Fruit fly (Drosophila melanogaster) whole organism, embryonic: Measurements from ENCODE around the gene CG13622.

ENCODE experiments used
- B-H2 ChIP-seq: fragments of 200-800 bp; sonication (Bioruptor generic); optimal IDR thresholded peaks from 2 replicates; lab custom pipeline; 2018; ENCODE audit warnings: missing biosample characterization, mild to moderate bottlenecking, missing genetic modification characterization
- BtbVII ChIP-seq: fragments of 200-800 bp; sonication (Bioruptor generic); optimal IDR thresholded peaks from 3 replicates; lab custom pipeline; 2017; ENCODE audit warnings: missing biosample characterization, mild to moderate bottlenecking, missing genetic modification characterization
- CG10147 ChIP-seq: fragments of 200-800 bp; sonication (Bioruptor generic); optimal IDR thresholded peaks from 2 replicates; lab custom pipeline; 2019; ENCODE audit warnings: missing biosample characterization, mild to moderate bottlenecking, missing genetic modification characterization, moderate library complexity
- CG11723 ChIP-seq: fragments of 200-800 bp; sonication (Bioruptor generic); optimal IDR thresholded peaks from 2 replicates; lab custom pipeline; 2017; ENCODE audit warnings: missing biosample characterization, mild to moderate bottlenecking, missing genetic modification characterization
- CG1233 ChIP-seq: fragments of 200-800 bp; sonication (Bioruptor generic); optimal IDR thresholded peaks from 4 replicates; lab custom pipeline; 2018; ENCODE audit warnings: missing biosample characterization, mild to moderate bottlenecking, missing genetic modification characterization
- CG13894 ChIP-seq: fragments of 200-800 bp; sonication (Bioruptor generic); optimal IDR thresholded peaks from 3 replicates; lab custom pipeline; 2018; ENCODE audit warnings: missing biosample characterization, mild to moderate bottlenecking, missing genetic modification characterization, moderate library complexity
- CG14014 ChIP-seq: fragments of 200-800 bp; sonication (Bioruptor generic); IDR thresholded peaks from 2 replicates; pipeline ENCODE4 v1.3.6; 2022; ENCODE audit warnings: missing biosample characterization, missing genetic modification characterization
- CG15514 ChIP-seq: fragments of 200-800 bp; sonication (Bioruptor generic); optimal IDR thresholded peaks from 3 replicates; lab custom pipeline; 2017; ENCODE audit warnings: missing biosample characterization, missing genetic modification characterization, mild to moderate bottlenecking, moderate library complexity, missing genetic modification reagents
- CG17186 ChIP-seq: fragments of 200-800 bp; sonication (Bioruptor generic); optimal IDR thresholded peaks from 3 replicates; lab custom pipeline; 2017; ENCODE audit warnings: missing biosample characterization, missing genetic modification reagents, missing genetic modification characterization
- CG17385 ChIP-seq: fragments of 200-800 bp; sonication (Bioruptor generic); optimal IDR thresholded peaks from 3 replicates; lab custom pipeline; 2018; ENCODE audit warnings: missing biosample characterization, mild to moderate bottlenecking, missing genetic modification characterization
- CG17568 ChIP-seq: fragments of 200-800 bp; sonication (Bioruptor generic); optimal IDR thresholded peaks from 2 replicates; lab custom pipeline; 2018; ENCODE audit warnings: missing biosample characterization, mild to moderate bottlenecking, missing genetic modification characterization, moderate library complexity
- CG18011 ChIP-seq: fragments of 200-800 bp; sonication (Bioruptor generic); optimal IDR thresholded peaks from 2 replicates; lab custom pipeline; 2017; ENCODE audit warnings: missing biosample characterization, missing genetic modification characterization, mild to moderate bottlenecking, moderate library complexity, missing genotype
- CG2678 ChIP-seq: fragments of 200-800 bp; sonication (Bioruptor generic); optimal IDR thresholded peaks from 3 replicates; lab custom pipeline; 2019; ENCODE audit warnings: missing biosample characterization, mild to moderate bottlenecking, missing genetic modification characterization, moderate library complexity
- CG32532 ChIP-seq: fragments of 200-800 bp; sonication (Bioruptor generic); IDR thresholded peaks from 2 replicates; pipeline ENCODE4 v1.3.6; 2022; ENCODE audit warnings: missing biosample characterization, missing genetic modification characterization
- CG34376 ChIP-seq: fragments of 200-800 bp; sonication (Bioruptor generic); optimal IDR thresholded peaks from 2 replicates; lab custom pipeline; 2018; ENCODE audit warnings: missing biosample characterization, mild to moderate bottlenecking, missing genetic modification characterization
- CG34422 ChIP-seq: fragments of 200-800 bp; sonication (Bioruptor generic); IDR thresholded peaks from 3 replicates; pipeline ENCODE4 v1.3.6; 2022; ENCODE audit warnings: missing biosample characterization, missing genetic modification characterization
- CG6683 ChIP-seq: fragments of 200-800 bp; sonication (Bioruptor generic); optimal IDR thresholded peaks from 2 replicates; lab custom pipeline; 2017; ENCODE audit warnings: missing biosample characterization, mild to moderate bottlenecking, missing genetic modification characterization, missing genetic modification reagents
- CG6813 ChIP-seq: fragments of 200-800 bp; sonication (Bioruptor generic); optimal IDR thresholded peaks from 2 replicates; lab custom pipeline; 2017; ENCODE audit warnings: missing biosample characterization, missing genetic modification characterization, mild to moderate bottlenecking, moderate library complexity, missing genetic modification reagents
- CG6854 ChIP-seq: fragments of 200-800 bp; sonication (Bioruptor generic); optimal IDR thresholded peaks from 3 replicates; lab custom pipeline; 2017; ENCODE audit warnings: missing biosample characterization, mild to moderate bottlenecking, missing genetic modification characterization
- CG7839 ChIP-seq: fragments of 200-800 bp; sonication (Bioruptor generic); optimal IDR thresholded peaks from 3 replicates; lab custom pipeline; 2018; ENCODE audit warnings: missing biosample characterization, mild to moderate bottlenecking, missing genetic modification characterization, moderate library complexity
- CG8924 ChIP-seq: fragments of 200-800 bp; optimal IDR thresholded peaks from 3 replicates; lab custom pipeline; 2019; ENCODE audit warnings: missing biosample characterization, mild to moderate bottlenecking, missing genetic modification characterization, moderate library complexity
- CG9932 ChIP-seq: fragments of 200-800 bp; sonication (Bioruptor generic); IDR thresholded peaks from 2 replicates; pipeline ENCODE4 v1.3.6; 2022; ENCODE audit warnings: missing biosample characterization, missing genetic modification characterization
- HHEX ChIP-seq: fragments of 200-800 bp; sonication (Bioruptor generic); optimal IDR thresholded peaks from 3 replicates; lab custom pipeline; 2017; ENCODE audit warnings: missing biosample characterization, mild to moderate bottlenecking, missing genetic modification characterization, missing genetic modification reagents
- Hr51 ChIP-seq, 2 experiments: fragments of 200-800 bp; sonication (Bioruptor generic); optimal IDR thresholded peaks; 2 replicates in 1 of 2; 3 replicates in 1 of 2; lab custom pipeline; 2016 to 2018; ENCODE audit warnings: missing biosample characterization in 2 of 2, missing genetic modification characterization in 2 of 2, mild to moderate bottlenecking in 1 of 2, moderate library complexity in 1 of 2
- MBD-R2 ChIP-seq: fragments of 200-800 bp; sonication (Bioruptor generic); IDR thresholded peaks from 2 replicates; pipeline ENCODE4 v1.3.6; 2022; ENCODE audit warnings: missing biosample characterization, missing genetic modification characterization
- Med ChIP-seq: fragments of 200-800 bp; sonication (Bioruptor generic); peaks from one replicate; lab custom pipeline; 2016; ENCODE audit warnings: missing biosample characterization, missing genetic modification characterization, mild to moderate bottlenecking, inconsistent platforms, moderate library complexity
- PHDP ChIP-seq: fragments of 200-800 bp; sonication (Bioruptor generic); optimal IDR thresholded peaks from 3 replicates; lab custom pipeline; 2018; ENCODE audit warnings: missing biosample characterization, mild to moderate bottlenecking, missing genetic modification characterization, moderate library complexity
- Rfx ChIP-seq: fragments of 200-800 bp; sonication (Bioruptor generic); IDR thresholded peaks from 2 replicates; pipeline ENCODE4 v1.3.6; 2022; ENCODE audit warnings: missing biosample characterization, missing genetic modification characterization
- Sox100B ChIP-seq: fragments of 200-800 bp; sonication (Bioruptor generic); optimal IDR thresholded peaks from 3 replicates; lab custom pipeline; 2018; ENCODE audit warnings: missing biosample characterization, mild to moderate bottlenecking, missing genetic modification characterization
- ash1 ChIP-seq: fragments of 200-800 bp; sonication (Bioruptor generic); optimal IDR thresholded peaks from 2 replicates; lab custom pipeline; 2018; ENCODE audit warnings: missing biosample characterization, mild to moderate bottlenecking, missing genetic modification characterization
- bbx ChIP-seq: fragments of 200-800 bp; sonication (Bioruptor generic); IDR thresholded peaks from 2 replicates; pipeline ENCODE4 v1.3.6; 2022; ENCODE audit warnings: missing biosample characterization, missing genetic modification characterization; ENCODE audit not compliant: partially characterized antibody
- cad ChIP-seq: fragments of >200 bp; optimal IDR thresholded peaks from 2 replicates; lab custom pipeline; 2017; ENCODE audit warnings: missing biosample characterization, missing genetic modification characterization
- caup ChIP-seq: fragments of 200-800 bp; sonication (Bioruptor generic); optimal IDR thresholded peaks from 3 replicates; lab custom pipeline; 2017; ENCODE audit warnings: missing biosample characterization, mild to moderate bottlenecking, missing genetic modification characterization, moderate library complexity; ENCODE audit not compliant: severe bottlenecking
- cwo ChIP-seq: fragments of 200-800 bp; sonication (Bioruptor generic); optimal IDR thresholded peaks from 3 replicates; lab custom pipeline; 2017; ENCODE audit warnings: missing biosample characterization, missing genetic modification characterization, mild to moderate bottlenecking, moderate library complexity, missing genetic modification reagents
- dysf ChIP-seq: fragments of 200-800 bp; sonication (Bioruptor generic); IDR thresholded peaks from 3 replicates; pipeline ENCODE4 v1.3.6; 2022; ENCODE audit warnings: missing biosample characterization, missing genetic modification characterization
- grau ChIP-seq: fragments of 200-800 bp; optimal IDR thresholded peaks from 3 replicates; lab custom pipeline; 2019; ENCODE audit warnings: missing biosample characterization, mild to moderate bottlenecking, missing genetic modification characterization, moderate library complexity
- gt ChIP-seq: fragments of 200-800 bp; sonication (Bioruptor generic); IDR thresholded peaks from 2 replicates; pipeline ENCODE4 v1.3.6; 2022; ENCODE audit warnings: missing biosample characterization, missing genetic modification characterization
- kah ChIP-seq: fragments of 200-800 bp; sonication (Bioruptor generic); optimal IDR thresholded peaks from 2 replicates; lab custom pipeline; 2018; ENCODE audit warnings: missing biosample characterization, mild to moderate bottlenecking, missing genetic modification characterization
- kay ChIP-seq: fragments of 200-800 bp; sonication (Bioruptor generic); optimal IDR thresholded peaks from 2 replicates; lab custom pipeline; 2016; ENCODE audit warnings: missing biosample characterization, missing genetic modification characterization
- lab ChIP-seq: fragments of 200-800 bp; sonication (Bioruptor generic); optimal IDR thresholded peaks from 3 replicates; lab custom pipeline; 2017; ENCODE audit warnings: missing biosample characterization, missing genetic modification characterization, mild to moderate bottlenecking, moderate library complexity, missing genetic modification reagents
- pan ChIP-seq, 4 experiments: fragments of >200 bp in 3 of 4; fragments of 200-800 bp in 1 of 4; sonication (Bioruptor generic) in 1 of 4; optimal IDR thresholded peaks in 3 of 4; IDR thresholded peaks in 1 of 4; 2 replicates each; pipeline versions ENCODE4 v1.3.6 to Lab custom; 2017 to 2022; ENCODE audit warnings: missing biosample characterization in 2 of 4, missing genetic modification characterization in 2 of 4, mixed read lengths in 1 of 4
- row ChIP-seq: fragments of 200-800 bp; sonication (Bioruptor generic); IDR thresholded peaks from 3 replicates; pipeline ENCODE4 v1.3.6; 2022; ENCODE audit warnings: missing biosample characterization, missing genetic modification characterization
- salm ChIP-seq: fragments of 200-800 bp; sonication (Bioruptor generic); optimal IDR thresholded peaks from 2 replicates; lab custom pipeline; 2018; ENCODE audit warnings: missing biosample characterization, mild to moderate bottlenecking, missing genetic modification characterization
- scrt ChIP-seq: fragments of 200-800 bp; sonication (Bioruptor generic); optimal IDR thresholded peaks from 2 replicates; lab custom pipeline; 2018; ENCODE audit warnings: missing biosample characterization, mild to moderate bottlenecking, missing genetic modification characterization, moderate library complexity
- sens ChIP-seq: fragments of 200-800 bp; sonication (Bioruptor generic); peaks from one replicate; lab custom pipeline; 2016; ENCODE audit warnings: missing biosample characterization, missing genetic modification characterization
- slbo ChIP-seq: fragments of 200-800 bp; sonication (Bioruptor generic); IDR thresholded peaks from 2 replicates; pipeline ENCODE4 v1.3.6; 2022; ENCODE audit warnings: missing biosample characterization, missing genetic modification characterization
- sna ChIP-seq: fragments of 200-800 bp; sonication (Bioruptor generic); IDR thresholded peaks from 2 replicates; pipeline ENCODE4 v1.3.6; 2022; ENCODE audit warnings: missing biosample characterization, missing genetic modification characterization; ENCODE audit not compliant: partially characterized antibody
- trh ChIP-seq: fragments of 200-800 bp; sonication (Bioruptor generic); optimal IDR thresholded peaks from 2 replicates; lab custom pipeline; 2016; ENCODE audit warnings: missing biosample characterization, missing genetic modification characterization

The CG13622 gene

DNA sequence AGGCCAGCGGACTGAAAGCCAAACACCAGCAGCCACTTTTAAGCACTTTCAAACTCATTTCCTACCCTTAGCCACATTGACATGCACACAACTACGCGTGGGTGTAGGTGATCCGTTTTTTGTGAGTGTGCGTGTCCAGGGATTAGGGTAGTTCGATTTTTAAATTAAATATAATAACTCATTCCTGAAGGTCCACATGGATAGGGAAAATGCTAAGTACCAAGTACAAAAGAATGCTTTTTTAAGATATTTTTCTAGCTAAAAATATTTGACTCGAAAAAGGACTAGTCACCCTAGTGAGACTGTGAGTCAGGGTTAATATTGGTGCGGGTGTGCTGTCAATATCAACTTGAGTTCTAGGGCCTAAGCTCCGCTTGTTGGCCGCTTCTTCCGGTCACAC lies 48.7 kb downstream of the CG13622 start (continued):
- TF ChIP-seq HHEX (GFP tag; lab: Kevin White, UChicago) (peak; percentile 11), Sox100B (no peak), CG17186 (GFP tag; lab: Kevin White, UChicago) (no peak), CG17385 (peak; percentile 26), grau (tag; lab: Kevin White, UChicago) (peak; percentile 19), CG18011 (no peak), kah (no peak), slbo (GFP tag; lab: Robert Waterston, UW) (peak; percentile 35; the same call in 1 of the 2 replicates), trh (GFP tag; lab: Kevin White, UChicago) (no peak), cwo (GFP tag; lab: Kevin White, UChicago) (peak; percentile 25), CG1233 (GFP tag; lab: Kevin White, UChicago) (no peak), gt (GFP tag; lab: Robert Waterston, UW) (no peak), kay (GFP tag; lab: Kevin White, UChicago) (no peak), CG14014 (GFP tag; lab: Robert Waterston, UW) (peak; percentile 49; the same call in 1 of the 2 replicates), sna (GFP tag; lab: Robert Waterston, UW) (no peak), CG6683 (GFP tag; lab: Kevin White, UChicago) (peak; percentile 10), sens (GFP tag; lab: Kevin White, UChicago) (no peak), scrt (GFP tag; lab: Kevin White, UChicago) (peak; percentile 36), CG10147 (GFP tag; lab: Kevin White, UChicago) (peak; percentile 23), salm (no peak), CG6854 (GFP tag; lab: Kevin White, UChicago) (peak; percentile 26), dysf (GFP tag; lab: Robert Waterston, UW) (0 out of 3 replicates have a peak, but pooled peaks have one; percentile 51), CG7839 (tag; lab: Kevin White, UChicago) (peak; percentile 6), cad (GFP tag; lab: Kevin White, UChicago) (no peak), CG2678 (tag; lab: Kevin White, UChicago) (peak; percentile 62), CG34376 (GFP tag; lab: Kevin White, UChicago) (peak; percentile 42), CG8924 (tag; lab: Kevin White, UChicago) (peak; percentile 13), B-H2 (peak; percentile 23), pan (optimal IDR thresholded peaks at IDR 0.05; lab: Kevin White, UChicago) (no peak), pan (GFP tag; optimal IDR thresholded peaks at IDR 0.05 in 1 of 2, IDR thresholded peaks at IDR 0.05 in 1 of 2) (peak in 1 of 2 experiments; percentile 17), lab (GFP tag; lab: Kevin White, UChicago) (peak; percentile 80), CG6813 (peak; percentile 26), ash1 (GFP tag; lab: Kevin White, UChicago) (no peak), Hr51 (GFP tag; optimal IDR thresholded peaks at IDR 0.05; lab: Kevin White, UChicago) (peak in 1 of 2 experiments; percentile 22), CG13894 (tag; lab: Kevin White, UChicago) (peak; percentile 61), caup (GFP tag; lab: Kevin White, UChicago) (peak; percentile 50), bbx (GFP tag; lab: Robert Waterston, UW) (no peak), PHDP (tag; lab: Kevin White, UChicago) (peak; percentile 25), row (peak; percentile 48; the same call in 2 of the 3 replicates), CG32532 (GFP tag; lab: Robert Waterston, UW) (peak; percentile 58; the same call in 1 of the 2 replicates), CG9932 (peak; percentile 18; the same call in 1 of the 2 replicates), Med (GFP tag; lab: Kevin White, UChicago) (peak; percentile 55), MBD-R2 (GFP tag; lab: Robert Waterston, UW) (peak; percentile 19; the same call in 1 of the 2 replicates), BtbVII (GFP tag; lab: Kevin White, UChicago) (peak; percentile 13), CG11723 (GFP tag; lab: Kevin White, UChicago) (no peak), CG17568 (GFP tag; lab: Kevin White, UChicago) (no peak), CG15514 (GFP tag; lab: Kevin White, UChicago) (peak; percentile 35), CG34422 (no peak), Rfx (GFP tag; lab: Robert Waterston, UW) (0 out of 2 replicates have a peak, but pooled peaks have one; percentile 45)
